Worm (Caenorhabditis elegans) whole organism, young adult: Measurements from ENCODE around the gene smg-8.
A peak's percentile ranks its signal among the peaks of the same experiment; 100 is the strongest.

Source experiments
- B0035.1 ChIP-seq: sonication (generic microtip); optimal IDR thresholded peaks from 2 replicates; lab custom pipeline; 2016; ENCODE audit warnings: missing genetic modification characterization, mild to moderate bottlenecking, missing compliant biosample characterization, missing genotype, missing genetic modification reagents
- B0261.1 ChIP-seq: sonication (generic microtip); optimal IDR thresholded peaks from 2 replicates; lab custom pipeline; 2016; ENCODE audit warnings: mild to moderate bottlenecking, missing genetic modification characterization, moderate library complexity, missing compliant biosample characterization
- C17E4.6 ChIP-seq: fragments of 200-800 bp; sonication (Bioruptor generic); IDR thresholded peaks from 2 replicates; pipeline ENCODE4 v1.3.6; 2022; ENCODE audit warnings: missing genetic modification reagents, missing genetic modification characterization, missing compliant biosample characterization
- F37B4.10 ChIP-seq: fragments of 200-800 bp; sonication (Bioruptor generic); IDR thresholded peaks from 2 replicates; pipeline ENCODE4 v1.3.6; 2022; ENCODE audit warnings: missing genetic modification characterization, missing compliant biosample characterization
- F52B5.7 ChIP-seq: sonication (generic microtip); optimal IDR thresholded peaks from 2 replicates; lab custom pipeline; 2016; ENCODE audit warnings: mild to moderate bottlenecking, missing genetic modification characterization, missing compliant biosample characterization
- F57A8.1 ChIP-seq: fragments of 200-800 bp; sonication (Bioruptor generic); optimal IDR thresholded peaks from 2 replicates; lab custom pipeline; 2018; ENCODE audit warnings: mild to moderate bottlenecking, missing genetic modification characterization, moderate library complexity, missing compliant biosample characterization
- F57C9.4 ChIP-seq: sonication (generic microtip); optimal IDR thresholded peaks from 2 replicates; lab custom pipeline; 2017; ENCODE audit warnings: mild to moderate bottlenecking, missing genetic modification characterization, missing compliant biosample characterization
- K12H6.12 ChIP-seq: fragments of 200-800 bp; sonication (Bioruptor generic); optimal IDR thresholded peaks from 2 replicates; lab custom pipeline; 2018; ENCODE audit warnings: mild to moderate bottlenecking, missing genetic modification characterization, missing compliant biosample characterization
- Y56A3A.18 ChIP-seq: fragments of 200-800 bp; sonication (Bioruptor generic); IDR thresholded peaks from 2 replicates; pipeline ENCODE4 v1.3.6; 2022; ENCODE audit warnings: missing genetic modification reagents, missing genetic modification characterization, missing compliant biosample characterization
- Y67H2A.10 ChIP-seq: fragments of 200-800 bp; sonication (Bioruptor generic); conservative IDR thresholded peaks from 2 replicates; pipeline ENCODE4 v1.3.6; 2022; ENCODE audit warnings: missing genetic modification reagents, missing genetic modification characterization, missing compliant biosample characterization
- Y95B8A.8 ChIP-seq: fragments of 200-800 bp; sonication (Bioruptor generic); IDR thresholded peaks from 2 replicates; pipeline ENCODE4 v1.3.6; 2022; ENCODE audit warnings: missing genetic modification reagents, missing genetic modification characterization, missing compliant biosample characterization
- aptf-3 ChIP-seq: fragments of 200-800 bp; sonication (Bioruptor generic); IDR thresholded peaks from 2 replicates; pipeline ENCODE4 v1.3.6; 2022; ENCODE audit warnings: missing genetic modification characterization, missing compliant biosample characterization
- athp-1 ChIP-seq: sonication (generic microtip); optimal IDR thresholded peaks from 2 replicates; lab custom pipeline; 2017; ENCODE audit warnings: mild to moderate bottlenecking, missing genetic modification characterization, missing compliant biosample characterization
- attf-5 ChIP-seq: fragments of 200-800 bp; sonication (Bioruptor generic); optimal IDR thresholded peaks from 2 replicates; lab custom pipeline; 2018; ENCODE audit warnings: mild to moderate bottlenecking, missing genetic modification characterization, missing compliant biosample characterization
- cebp-1 ChIP-seq, 2 experiments: fragments of 200-800 bp in 1 of 2; sonication (Bioruptor generic) in 1 of 2; sonication (generic microtip) in 1 of 2; IDR thresholded peaks in 1 of 2; optimal IDR thresholded peaks in 1 of 2; 2 replicates each; pipeline versions ENCODE4 v1.3.6 to Lab custom; 2017 to 2022; ENCODE audit warnings: missing compliant biosample characterization in 2 of 2, missing genetic modification characterization in 2 of 2, mild to moderate bottlenecking in 1 of 2, missing genetic modification reagents in 1 of 2, moderate library complexity in 1 of 2
- ceh-100 ChIP-seq: fragments of 200-800 bp; sonication (Bioruptor generic); IDR thresholded peaks from 2 replicates; pipeline ENCODE4 v1.3.6; 2022; ENCODE audit warnings: missing genetic modification reagents, missing genetic modification characterization, missing compliant biosample characterization
- chd-7 ChIP-seq: sonication (generic microtip); optimal IDR thresholded peaks from 2 replicates; lab custom pipeline; 2016; ENCODE audit warnings: mild to moderate bottlenecking, missing genetic modification characterization, moderate library complexity, missing compliant biosample characterization
- die-1 ChIP-seq: sonication (generic microtip); optimal IDR thresholded peaks from 2 replicates; lab custom pipeline; 2016; ENCODE audit warnings: missing genotype, mild to moderate bottlenecking, missing genetic modification characterization, missing compliant biosample characterization
- dpl-1 ChIP-seq: fragments of 150-350 bp; optimal IDR thresholded peaks from 2 replicates; lab custom pipeline; 2014; ENCODE audit warnings: missing biosample characterization, missing genetic modification reagents, missing genetic modification characterization
- egl-18 ChIP-seq: fragments of 200-800 bp; sonication (Bioruptor generic); IDR thresholded peaks from 2 replicates; pipeline ENCODE4 v1.3.6; 2022; ENCODE audit warnings: missing genetic modification reagents, missing genetic modification characterization, missing compliant biosample characterization
- egrh-3 ChIP-seq: fragments of 200-800 bp; sonication (Bioruptor generic); IDR thresholded peaks from 2 replicates; pipeline ENCODE4 v1.3.6; 2022; ENCODE audit warnings: missing genetic modification reagents, missing genetic modification characterization, missing compliant biosample characterization
- ekl-4 ChIP-seq: fragments of 200-800 bp; sonication (Bioruptor generic); IDR thresholded peaks from 2 replicates; pipeline ENCODE4 v1.3.6; 2022; ENCODE audit warnings: missing genetic modification reagents, missing genetic modification characterization, missing compliant biosample characterization
- ets-4 ChIP-seq: fragments of 200-800 bp; sonication (Bioruptor generic); optimal IDR thresholded peaks from 2 replicates; lab custom pipeline; 2018; ENCODE audit warnings: mild to moderate bottlenecking, missing genetic modification characterization, missing compliant biosample characterization
- him-1 ChIP-seq: sonication (generic microtip); optimal IDR thresholded peaks from 2 replicates; lab custom pipeline; 2016; ENCODE audit warnings: missing genotype, missing genetic modification reagents, missing genetic modification characterization, missing compliant biosample characterization
- hmg-20 ChIP-seq: fragments of 200-800 bp; sonication (Bioruptor generic); IDR thresholded peaks from 2 replicates; pipeline ENCODE4 v1.3.6; 2022; ENCODE audit warnings: missing genetic modification reagents, missing genetic modification characterization, missing compliant biosample characterization
- hsf-1 ChIP-seq: fragments of 200-800 bp; sonication (Bioruptor generic); IDR thresholded peaks from 2 replicates; pipeline ENCODE4 v1.3.6; 2022; ENCODE audit warnings: missing genetic modification reagents, missing genetic modification characterization, missing compliant biosample characterization
- lin-35 ChIP-seq, 3 experiments: fragments of 150-350 bp in 2 of 3; sonication (generic microtip) in 1 of 3; optimal IDR thresholded peaks; 2 replicates each; lab custom pipeline; 2014 to 2018; ENCODE audit warnings: missing biosample characterization in 3 of 3, missing genetic modification characterization in 3 of 3, missing genetic modification reagents in 3 of 3
- lir-1 ChIP-seq: fragments of 200-800 bp; sonication (Bioruptor generic); conservative IDR thresholded peaks from 2 replicates; pipeline ENCODE4 v1.3.6; 2022; ENCODE audit warnings: missing genetic modification reagents, missing genetic modification characterization, missing compliant biosample characterization
- madf-3 ChIP-seq: fragments of 200-800 bp; sonication (Bioruptor generic); IDR thresholded peaks from 2 replicates; pipeline ENCODE4 v1.3.6; 2022; ENCODE audit warnings: missing genetic modification reagents, missing genetic modification characterization, missing compliant biosample characterization
- madf-8 ChIP-seq: fragments of 200-800 bp; sonication (Bioruptor generic); conservative IDR thresholded peaks from 2 replicates; pipeline ENCODE4 v1.3.6; 2022; ENCODE audit warnings: missing genetic modification reagents, missing genetic modification characterization, missing compliant biosample characterization
- nfyb-1 ChIP-seq: fragments of 200-800 bp; sonication (Bioruptor generic); IDR thresholded peaks from 2 replicates; pipeline ENCODE4 v1.3.6; 2022; ENCODE audit warnings: missing genetic modification reagents, missing genetic modification characterization, missing compliant biosample characterization
- nhr-27 ChIP-seq: fragments of 200-800 bp; sonication (Bioruptor generic); optimal IDR thresholded peaks from 2 replicates; lab custom pipeline; 2018; ENCODE audit warnings: mild to moderate bottlenecking, missing genetic modification characterization, moderate library complexity, missing compliant biosample characterization
- pbrm-1 ChIP-seq: fragments of 200-800 bp; sonication (Bioruptor generic); IDR thresholded peaks from 2 replicates; pipeline ENCODE4 v1.3.6; 2022; ENCODE audit warnings: missing genetic modification reagents, missing genetic modification characterization, missing compliant biosample characterization
- rcor-1 ChIP-seq: fragments of 200-800 bp; sonication (Bioruptor generic); IDR thresholded peaks from 2 replicates; pipeline ENCODE4 v1.3.6; 2022; ENCODE audit warnings: missing genetic modification reagents, missing genetic modification characterization, missing compliant biosample characterization
- snpc-1.1 ChIP-seq: sonication (generic microtip); optimal IDR thresholded peaks from 2 replicates; lab custom pipeline; 2017; ENCODE audit warnings: missing genetic modification characterization, mild to moderate bottlenecking, missing compliant biosample characterization, antibody characterized with exemption, moderate library complexity, missing genotype, missing genetic modification reagents; ENCODE audit not compliant: insufficient read depth
- snpc-3.4 ChIP-seq: sonication (generic microtip); optimal IDR thresholded peaks from 2 replicates; lab custom pipeline; 2017; ENCODE audit warnings: missing genetic modification characterization, mild to moderate bottlenecking, missing compliant biosample characterization, antibody characterized with exemption, moderate library complexity, missing genotype, missing genetic modification reagents
- snpc-4 ChIP-seq, 5 experiments: fragments of 150-350 bp in 1 of 5; sonication (generic microtip) in 4 of 5; optimal IDR thresholded peaks; 2 replicates each; lab custom pipeline; 2014 to 2018; ENCODE audit warnings: missing genetic modification characterization in 5 of 5, missing biosample characterization in 3 of 5, antibody characterized with exemption in 2 of 5, mild to moderate bottlenecking in 2 of 5, missing compliant biosample characterization in 2 of 5, missing genotype in 2 of 5, moderate library complexity in 2 of 5, missing genetic modification reagents in 1 of 5
- tlf-1 ChIP-seq: fragments of 200-800 bp; sonication (Bioruptor generic); optimal IDR thresholded peaks from 2 replicates; lab custom pipeline; 2018; ENCODE audit warnings: mild to moderate bottlenecking, missing genetic modification characterization, missing compliant biosample characterization
- zfh-2 ChIP-seq: fragments of 200-800 bp; sonication (Bioruptor generic); conservative IDR thresholded peaks from 2 replicates; pipeline ENCODE4 v1.3.6; 2022; ENCODE audit warnings: missing genetic modification reagents, missing genetic modification characterization, missing compliant biosample characterization
- ztf-18 ChIP-seq: sonication (generic microtip); optimal IDR thresholded peaks from 2 replicates; lab custom pipeline; 2016; ENCODE audit warnings: missing genotype, mild to moderate bottlenecking, missing genetic modification characterization, missing compliant biosample characterization
- ztf-22 ChIP-seq: fragments of 200-800 bp; sonication (Bioruptor generic); optimal IDR thresholded peaks from 2 replicates; lab custom pipeline; 2018; ENCODE audit warnings: mild to moderate bottlenecking, missing genetic modification characterization, moderate library complexity, missing compliant biosample characterization
- ztf-26 ChIP-seq: sonication (generic microtip); optimal IDR thresholded peaks from 2 replicates; lab custom pipeline; 2017; ENCODE audit warnings: missing genetic modification characterization, missing compliant biosample characterization
- ztf-6 ChIP-seq: fragments of 200-800 bp; sonication (Bioruptor generic); IDR thresholded peaks from 2 replicates; pipeline ENCODE4 v1.3.6; 2022; ENCODE audit warnings: missing genetic modification reagents, missing genetic modification characterization, missing compliant biosample characterization

smg-8 gene

DNA sequence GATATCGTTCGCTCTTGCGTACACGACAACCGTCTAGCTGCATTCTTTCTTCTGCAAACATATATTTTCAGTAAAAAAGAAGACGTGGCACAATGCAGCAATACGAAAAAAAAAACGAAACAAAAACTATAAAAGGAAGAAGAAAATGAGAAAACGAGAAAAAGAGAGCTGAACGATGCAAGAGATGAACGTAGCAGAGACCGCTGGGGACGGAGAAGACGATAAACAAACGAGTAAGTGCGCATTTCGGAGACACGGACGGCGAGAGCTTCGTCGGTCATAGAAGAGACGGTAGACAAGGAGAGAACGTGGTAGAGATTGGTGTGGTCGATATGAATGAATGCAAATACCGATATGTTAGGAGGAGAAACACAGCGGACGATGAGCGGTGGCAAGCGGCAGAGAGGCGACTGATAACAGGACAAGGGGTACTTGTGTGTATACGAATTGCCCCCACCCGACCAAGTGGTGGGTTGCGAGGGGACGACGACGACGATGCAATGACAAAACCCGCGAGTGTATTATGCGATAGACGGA lies 3.2 kb upstream of the smg-8 start, which contains the start of gene K04B12.2 (continued):
- no peak for TF ChIP-seq ceh-100 (GFP tag; lab: Robert Waterston, UW)
- TF ChIP-seq F57C9.4: no peak
- no peak for TF ChIP-seq athp-1 (tag; lab: Kevin White, UChicago)
- no peak for TF ChIP-seq cebp-1 (GFP tag; IDR thresholded peaks at IDR 0.05; lab: Robert Waterston, UW)
- TF ChIP-seq cebp-1 (tag; optimal IDR thresholded peaks at IDR 0.05; lab: Kevin White, UChicago): peak; percentile 68
- TF ChIP-seq nfyb-1: 0 out of 2 replicates have a peak, but pooled peaks have one; percentile 33
- TF ChIP-seq ets-4 (GFP tag; lab: Kevin White, UChicago): peak; percentile 61
- no peak for TF ChIP-seq Y56A3A.18 (GFP tag; lab: Robert Waterston, UW)
- no peak for TF ChIP-seq F57A8.1 (GFP tag; lab: Kevin White, UChicago)
- 0 out of 2 replicates have a peak, but pooled peaks have one; percentile 33 for TF ChIP-seq rcor-1 (GFP tag; lab: Robert Waterston, UW)
- no peak for TF ChIP-seq B0261.1 (tag; lab: Kevin White, UChicago)
- TF ChIP-seq C17E4.6: no peak
- no peak for TF ChIP-seq F37B4.10 (GFP tag; lab: Robert Waterston, UW)
- no peak for TF ChIP-seq him-1 (tag; lab: Kevin White, UChicago)
- no peak for TF ChIP-seq snpc-1.1
- TF ChIP-seq ztf-26 (tag; lab: Kevin White, UChicago): peak; percentile 47
- 0 out of 2 replicates have a peak, but pooled peaks have one; percentile 20 for TF ChIP-seq lir-1 (GFP tag; lab: Robert Waterston, UW)
- TF ChIP-seq K12H6.12 (tag; lab: Kevin White, UChicago): peak; percentile 15
- TF ChIP-seq snpc-4 (GFP tag; optimal IDR thresholded peaks at IDR 0.05; lab: Kevin White, UChicago): no peak
- peak in 1 of 4 experiments; percentile 24 for TF ChIP-seq snpc-4 (tag; optimal IDR thresholded peaks at IDR 0.05; lab: Kevin White, UChicago)
- TF ChIP-seq Y95B8A.8 (GFP tag; lab: Robert Waterston, UW): no peak
- peak; percentile 85 for TF ChIP-seq zfh-2 (GFP tag; lab: Robert Waterston, UW)
- no peak for TF ChIP-seq pbrm-1 (GFP tag; lab: Robert Waterston, UW)
- peak; percentile 37 for TF ChIP-seq ztf-18 (tag; lab: Kevin White, UChicago)
- no peak for TF ChIP-seq ztf-22 (GFP tag; lab: Kevin White, UChicago)
- no peak for TF ChIP-seq egrh-3 (GFP tag; lab: Robert Waterston, UW)
- TF ChIP-seq, all 124 proteins: peak for 27

ce11 chrII:14451934-14452333 lies 10.7 kb downstream of the smg-8 start:
- TF ChIP-seq F52B5.7 (tag; lab: Kevin White, UChicago) (no peak), aptf-3 (no peak), die-1 (tag; lab: Kevin White, UChicago) (no peak), chd-7 (tag; lab: Kevin White, UChicago) (no peak), madf-8 (GFP tag; lab: Robert Waterston, UW) (no peak), ekl-4 (GFP tag; lab: Robert Waterston, UW) (no peak), attf-5 (GFP tag; lab: Kevin White, UChicago) (no peak), snpc-1.1 (no peak)

DNA sequence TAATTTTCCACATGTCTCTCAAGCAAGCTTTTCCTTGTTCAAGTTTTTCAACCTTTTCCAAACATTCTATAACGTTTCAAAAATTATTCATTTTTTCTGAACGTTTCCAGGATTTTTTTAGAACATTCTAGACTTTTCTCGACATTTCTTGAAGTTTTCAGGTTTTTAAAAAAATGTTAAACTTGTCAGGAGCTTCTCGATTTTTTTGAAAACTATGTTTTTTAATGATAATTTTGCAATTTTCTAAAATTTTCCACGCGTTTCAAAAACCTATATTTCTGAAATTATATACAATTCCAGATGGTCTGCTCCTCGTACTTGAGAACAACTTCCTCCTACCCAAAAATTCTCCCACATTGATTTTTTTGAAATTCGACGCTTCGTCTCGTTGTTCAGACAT lies 14.1 kb downstream of the smg-8 start, which contains the start of gene dmsr-6:
Gene dmsr-6, plus strand, starts transcription at position 301 of the 400 bp plus-strand sequence.
- no peak for TF ChIP-seq ztf-6 (GFP tag; lab: Robert Waterston, UW)
- TF ChIP-seq nhr-27 (tag; lab: Kevin White, UChicago): no peak
- no peak for TF ChIP-seq tlf-1 (GFP tag; lab: Kevin White, UChicago)
- TF ChIP-seq chd-7 (tag; lab: Kevin White, UChicago): no peak
- TF ChIP-seq athp-1 (tag; lab: Kevin White, UChicago): no peak
- no peak for TF ChIP-seq egl-18 (GFP tag; lab: Robert Waterston, UW)
- no peak for TF ChIP-seq B0035.1 (tag; lab: Kevin White, UChicago)
- TF ChIP-seq Y67H2A.10 (GFP tag; lab: Robert Waterston, UW): no peak
- TF ChIP-seq snpc-3.4 (tag; lab: Kevin White, UChicago): no peak
- TF ChIP-seq lin-35 (GFP tag; optimal IDR thresholded peaks at IDR 0.05; lab: Kevin White, UChicago): no peak
- no peak for TF ChIP-seq hsf-1 (GFP tag; lab: Robert Waterston, UW)
- TF ChIP-seq madf-3 (GFP tag; lab: Robert Waterston, UW): no peak
- TF ChIP-seq F57A8.1 (GFP tag; lab: Kevin White, UChicago): no peak
- TF ChIP-seq dpl-1 (GFP tag; lab: Kevin White, UChicago): no peak
- TF ChIP-seq hmg-20: no peak
